Fruit fly (Drosophila melanogaster) whole organism: Measurements from ENCODE around the gene CG32537.

Source experiments
- CG8478 ChIP-seq: fragments of >200 bp; optimal IDR thresholded peaks from 2 replicates; lab custom pipeline; 2018; ENCODE audit warnings: inconsistent platforms
- Dll ChIP-seq: fragments of >200 bp; optimal IDR thresholded peaks from 2 replicates; lab custom pipeline; 2017
- EcR ChIP-seq, 2 experiments: fragments of >200 bp; optimal IDR thresholded peaks; 2 replicates each; lab custom pipeline; 2017; ENCODE audit warnings: missing biosample characterization in 2 of 2, missing genetic modification characterization in 2 of 2, missing genetic modification reagents in 2 of 2
- pan ChIP-seq: fragments of >200 bp; optimal IDR thresholded peaks from 2 replicates; lab custom pipeline; 2017
- psq ChIP-seq: fragments of >200 bp; optimal IDR thresholded peaks from 2 replicates; lab custom pipeline; 2017
- usp ChIP-seq: fragments of >200 bp; optimal IDR thresholded peaks from 2 replicates; lab custom pipeline; 2017; ENCODE audit warnings: missing biosample characterization, missing genetic modification characterization, mixed read lengths

CG32537 gene

dm6 chrX:19294953-19295352, 18.6 kb upstream of the CG32537 start:
- TF ChIP-seq Dll (lab: Kevin White, UChicago) (no peak), EcR (GFP tag; optimal IDR thresholded peaks at IDR 0.05; lab: Kevin White, UChicago) (no peak), CG8478 (lab: Kevin White, UChicago) (no peak), pan (lab: Kevin White, UChicago) (no peak), psq (lab: Kevin White, UChicago) (no peak), usp (GFP tag; lab: Kevin White, UChicago) (no peak)

DNA sequence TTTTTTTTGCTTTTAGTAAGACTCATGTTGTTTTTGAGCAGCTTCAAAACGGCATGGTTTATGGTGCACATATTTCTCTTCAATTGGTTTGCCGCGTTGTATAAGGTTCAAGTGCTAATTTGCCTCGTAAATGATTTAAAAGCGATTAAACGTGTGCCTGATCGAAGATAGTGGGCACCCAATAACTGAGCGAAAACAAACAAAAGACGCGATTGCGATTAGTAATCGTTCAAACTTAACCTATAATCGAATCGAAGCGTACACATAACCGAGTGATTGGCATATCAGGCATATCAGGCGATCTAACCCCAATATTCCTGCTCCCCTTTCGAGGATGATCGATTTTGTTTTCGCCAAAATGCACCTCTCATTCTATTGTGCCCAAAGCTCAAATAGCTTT, 17.7 kb upstream of the CG32537 start:
- no peak for TF ChIP-seq pan (lab: Kevin White, UChicago)
- TF ChIP-seq CG8478 (lab: Kevin White, UChicago): no peak
- no peak for TF ChIP-seq EcR (GFP tag; optimal IDR thresholded peaks at IDR 0.05; lab: Kevin White, UChicago)
- TF ChIP-seq psq (lab: Kevin White, UChicago): no peak
- no peak for TF ChIP-seq Dll (lab: Kevin White, UChicago)
- TF ChIP-seq usp (GFP tag; lab: Kevin White, UChicago): no peak

- no peak for TF ChIP-seq usp (GFP tag; lab: Kevin White, UChicago)
- no peak for TF ChIP-seq CG8478 (lab: Kevin White, UChicago)
- no peak for TF ChIP-seq Dll (lab: Kevin White, UChicago)
- no peak for TF ChIP-seq psq (lab: Kevin White, UChicago)
- no peak for TF ChIP-seq EcR (GFP tag; optimal IDR thresholded peaks at IDR 0.05; lab: Kevin White, UChicago)
- no peak for TF ChIP-seq pan (lab: Kevin White, UChicago)
Observed at dm6 chrX:19293320-19293719, 17.0 kb upstream of the CG32537 start.

- TF ChIP-seq pan (lab: Kevin White, UChicago): no peak
- TF ChIP-seq usp (GFP tag; lab: Kevin White, UChicago): no peak
- no peak for TF ChIP-seq psq (lab: Kevin White, UChicago)
- TF ChIP-seq Dll (lab: Kevin White, UChicago): no peak
- no peak for TF ChIP-seq EcR (GFP tag; optimal IDR thresholded peaks at IDR 0.05; lab: Kevin White, UChicago)
- no peak for TF ChIP-seq CG8478 (lab: Kevin White, UChicago)
Observed at dm6 chrX:19291780-19292605, 15.7 kb upstream of the CG32537 start.

DNA sequence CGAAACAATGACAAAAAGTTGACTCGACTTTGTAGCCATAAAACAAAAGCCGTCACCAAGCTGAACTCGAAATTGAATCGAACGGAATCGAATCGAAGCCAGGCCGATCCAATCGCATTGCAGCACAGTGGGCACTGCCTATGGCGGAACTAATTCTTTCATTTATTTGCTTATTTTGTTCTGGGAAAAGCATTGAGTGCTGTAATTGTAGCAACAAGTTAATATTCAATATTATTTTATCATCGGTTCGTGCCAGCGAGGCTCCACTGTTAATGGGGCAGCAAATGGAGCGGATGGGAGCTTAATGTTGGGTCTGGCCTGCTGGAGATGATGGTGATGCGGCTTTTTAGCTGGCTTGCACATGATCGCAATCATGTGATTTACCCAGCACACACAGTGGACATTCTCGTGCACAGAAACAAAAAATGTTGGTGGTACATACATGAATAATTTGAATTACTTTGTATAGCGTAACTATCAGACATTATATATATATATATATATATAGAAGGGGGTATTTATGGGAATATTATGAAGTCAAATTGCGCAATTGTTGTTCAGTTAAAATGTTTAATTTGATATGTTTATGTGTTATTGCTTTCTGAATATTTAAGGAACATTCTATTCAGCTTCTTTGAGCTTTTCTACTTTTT, 13.1 kb upstream of the CG32537 start:
- TF ChIP-seq psq (lab: Kevin White, UChicago): no peak
- TF ChIP-seq EcR (GFP tag; optimal IDR thresholded peaks at IDR 0.05; lab: Kevin White, UChicago): no peak
- TF ChIP-seq pan (lab: Kevin White, UChicago): no peak
- no peak for TF ChIP-seq CG8478 (lab: Kevin White, UChicago)
- TF ChIP-seq Dll (lab: Kevin White, UChicago): no peak
- no peak for TF ChIP-seq usp (GFP tag; lab: Kevin White, UChicago)

DNA sequence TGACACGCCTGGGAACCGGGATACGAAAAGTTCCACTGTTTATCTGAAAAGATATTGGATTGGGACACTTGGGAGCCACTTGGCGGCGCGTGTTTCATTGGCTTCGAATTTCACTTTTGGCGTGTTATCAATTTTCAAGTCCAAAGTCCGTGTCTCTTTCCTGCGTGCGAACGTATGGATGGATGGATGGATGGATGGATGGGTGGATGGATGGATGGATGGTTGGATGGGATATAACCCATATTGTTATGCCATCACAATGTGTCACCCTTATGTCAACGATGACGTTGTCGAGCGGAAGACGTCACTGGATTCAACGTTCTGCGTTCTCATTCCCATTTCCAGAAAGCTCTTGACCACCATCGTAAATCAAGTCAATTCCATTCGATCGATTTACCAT, 11.4 kb upstream of the CG32537 start:
- TF ChIP-seq EcR (GFP tag; optimal IDR thresholded peaks at IDR 0.05; lab: Kevin White, UChicago) (no peak), pan (lab: Kevin White, UChicago) (no peak), usp (GFP tag; lab: Kevin White, UChicago) (no peak), psq (lab: Kevin White, UChicago) (no peak), Dll (lab: Kevin White, UChicago) (no peak), CG8478 (lab: Kevin White, UChicago) (no peak)

DNA sequence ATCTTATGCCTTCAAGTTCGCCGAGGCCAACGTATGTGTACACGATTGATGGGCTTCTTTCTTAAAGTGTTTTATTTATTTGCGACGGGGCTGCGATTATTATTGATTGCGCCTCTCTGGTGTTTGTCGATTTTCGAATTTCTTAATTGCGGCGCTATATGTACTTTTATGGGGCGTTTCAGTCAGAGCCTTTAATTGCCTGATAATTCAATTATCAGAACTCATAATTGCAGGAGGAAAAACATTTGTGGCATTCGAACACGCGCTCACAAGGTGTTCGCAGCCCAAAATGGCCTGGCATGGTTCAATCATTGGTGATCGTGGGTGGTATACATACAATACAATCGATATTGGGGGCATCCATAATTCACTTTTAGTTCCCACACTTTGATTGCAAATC, 9.9 kb upstream of the CG32537 start:
- no peak for TF ChIP-seq pan (lab: Kevin White, UChicago)
- no peak for TF ChIP-seq EcR (GFP tag; optimal IDR thresholded peaks at IDR 0.05; lab: Kevin White, UChicago)
- no peak for TF ChIP-seq usp (GFP tag; lab: Kevin White, UChicago)
- TF ChIP-seq Dll (lab: Kevin White, UChicago): no peak
- no peak for TF ChIP-seq psq (lab: Kevin White, UChicago)
- TF ChIP-seq CG8478 (lab: Kevin White, UChicago): no peak

- TF ChIP-seq psq (lab: Kevin White, UChicago) (no peak), pan (lab: Kevin White, UChicago) (no peak), EcR (GFP tag; optimal IDR thresholded peaks at IDR 0.05; lab: Kevin White, UChicago) (no peak), Dll (lab: Kevin White, UChicago) (no peak), CG8478 (lab: Kevin White, UChicago) (no peak), usp (GFP tag; lab: Kevin White, UChicago) (no peak)
Observed at dm6 chrX:19285441-19285840, 9.1 kb upstream of the CG32537 start.

DNA sequence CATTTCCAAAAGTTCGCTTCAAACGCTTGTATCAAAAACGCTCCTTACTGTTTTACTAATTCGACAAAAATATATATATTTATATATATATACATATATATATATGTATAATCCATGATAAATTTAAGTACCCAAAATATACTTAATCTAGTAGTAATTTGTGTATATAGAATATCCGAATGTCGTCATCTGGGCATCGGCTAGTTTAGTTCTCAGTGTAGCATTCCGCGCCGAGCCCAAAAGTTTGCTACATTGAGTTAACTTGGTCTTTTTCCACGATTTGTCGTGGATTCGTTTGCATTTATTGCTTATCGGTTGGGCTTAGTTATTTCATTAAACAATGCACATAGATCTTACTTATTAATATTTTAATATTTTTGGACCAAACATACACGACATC, 4.9 kb upstream of the CG32537 start:
- TF ChIP-seq Dll (lab: Kevin White, UChicago) (no peak), CG8478 (lab: Kevin White, UChicago) (no peak), usp (GFP tag; lab: Kevin White, UChicago) (no peak), psq (lab: Kevin White, UChicago) (no peak), pan (lab: Kevin White, UChicago) (no peak), EcR (GFP tag; optimal IDR thresholded peaks at IDR 0.05; lab: Kevin White, UChicago) (no peak)

DNA sequence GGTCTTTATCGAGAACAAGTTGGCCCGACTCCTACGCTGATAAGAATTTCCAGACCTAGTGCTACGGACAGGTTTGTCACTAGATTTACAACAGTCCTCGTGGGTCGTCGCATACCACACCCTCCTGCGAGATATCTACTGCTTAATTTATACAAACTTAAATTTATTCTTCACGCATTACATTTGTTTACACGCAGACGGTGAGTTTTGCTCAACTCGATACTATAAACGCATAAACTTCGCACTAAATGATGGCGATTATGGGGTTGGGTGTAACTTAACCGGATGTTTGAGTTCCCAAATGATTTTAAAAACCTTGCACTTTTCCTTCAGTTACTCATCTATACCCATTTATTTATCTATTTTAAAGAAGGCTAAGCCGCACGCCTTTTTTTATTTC, 4.3 kb upstream of the CG32537 start:
- no peak for TF ChIP-seq CG8478 (lab: Kevin White, UChicago)

DNA sequence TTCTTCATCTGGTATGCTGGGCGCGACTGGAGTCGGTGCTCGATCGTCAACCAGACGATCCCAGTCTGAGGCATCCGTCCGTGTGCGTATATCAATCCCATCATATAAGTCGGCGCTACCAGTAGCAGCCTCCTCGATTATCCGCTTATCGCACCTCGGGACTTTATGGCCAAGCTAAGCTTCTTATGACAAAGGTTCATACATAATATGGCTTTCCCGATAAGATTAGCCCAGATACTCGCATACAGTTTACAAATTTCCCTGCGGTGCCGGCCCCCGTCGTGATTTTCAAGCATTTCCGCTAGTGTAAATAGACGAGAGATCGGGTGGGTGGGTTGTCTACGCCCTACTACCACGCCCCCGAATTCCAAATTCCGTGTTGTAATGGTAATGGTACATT, 3.9 kb upstream of the CG32537 start, which contains the start of gene CG8028:
Gene CG8028, minus strand, starts transcription at position 101 of the 400 bp plus-strand sequence.
- TF ChIP-seq Dll (lab: Kevin White, UChicago): no peak
- TF ChIP-seq psq (lab: Kevin White, UChicago): no peak
- TF ChIP-seq usp (GFP tag; lab: Kevin White, UChicago): no peak
- TF ChIP-seq EcR (GFP tag; optimal IDR thresholded peaks at IDR 0.05; lab: Kevin White, UChicago): no peak
- TF ChIP-seq pan (lab: Kevin White, UChicago): no peak
- TF ChIP-seq CG8478 (lab: Kevin White, UChicago): no peak
